Comparison of ENCODE assay signal across 1 fruit fly cellular context in the genomic region with DNA sequence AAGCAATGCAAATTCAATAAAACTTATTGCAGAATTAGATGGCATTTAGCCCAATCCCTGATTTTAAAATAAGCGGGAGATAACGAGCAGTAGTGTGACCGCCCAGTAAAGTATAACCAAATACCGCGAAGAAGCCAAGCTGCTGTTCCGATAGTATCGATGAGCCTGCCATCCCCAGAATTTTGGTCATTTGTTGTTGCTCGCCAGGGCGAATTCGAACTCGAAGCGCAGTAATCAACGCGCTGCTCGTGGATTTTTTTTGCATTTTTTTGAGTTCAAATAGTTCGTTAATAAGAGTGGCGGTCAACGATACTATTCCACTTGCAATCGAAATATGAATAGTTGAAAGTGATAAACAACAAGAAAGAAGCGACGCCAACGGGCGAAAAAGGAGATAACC.
TF ChIP-seq lines count a peak whose summit lies in the region.

TSS of gene baz (plus strand) at position 188 of the 400 bp plus-strand sequence.

TF ChIP-seq in whole organism, embryonic, 481 proteins besides CTCF, POLR2A, EP300 and RAD21 (continued from another document):
- TF ChIP-seq Stat92E (GFP tag; optimal IDR thresholded peaks at IDR 0.05; lab: Kevin White, UChicago) (peak in 1 of 3 experiments; percentile 46), unc-4 (GFP tag; IDR thresholded peaks at IDR 0.05; lab: Robert Waterston, UW; ENCODE audit: partially characterized antibody) (peak; percentile 85), H15 (GFP tag; IDR thresholded peaks at IDR 0.05; lab: Robert Waterston, UW) (no peak), vnd (GFP tag; IDR thresholded peaks at IDR 0.05; lab: Robert Waterston, UW; ENCODE audit: partially characterized antibody) (peak; percentile 74), Doc3 (GFP tag; IDR thresholded peaks at IDR 0.05; lab: Robert Waterston, UW; ENCODE audit: partially characterized antibody) (peak; percentile 67), CG7928 (GFP tag; optimal IDR thresholded peaks at IDR 0.05; lab: Kevin White, UChicago) (peak; percentile 37), CG9932 (GFP tag; IDR thresholded peaks at IDR 0.05; lab: Robert Waterston, UW) (peak; percentile 35; the same call in 1 of the 2 replicates), Bgb (GFP tag; IDR thresholded peaks at IDR 0.05; lab: Robert Waterston, UW; ENCODE audit: partially characterized antibody) (peak; percentile 94), CG9817 (tag; optimal IDR thresholded peaks at IDR 0.05; lab: Kevin White, UChicago) (no peak), CG30020 (tag; optimal IDR thresholded peaks at IDR 0.05; lab: Kevin White, UChicago) (no peak), YL-1 (GFP tag; optimal IDR thresholded peaks at IDR 0.05; lab: Kevin White, UChicago) (no peak), danr (GFP tag; IDR thresholded peaks at IDR 0.05; lab: Robert Waterston, UW) (no peak), Pdp1 (GFP tag; optimal IDR thresholded peaks at IDR 0.05; lab: Kevin White, UChicago) (peak in 1 of 2 experiments; percentile 83), CG2712 (tag; optimal IDR thresholded peaks at IDR 0.05; lab: Kevin White, UChicago) (peak; percentile 10), CG2116 (GFP tag; optimal IDR thresholded peaks at IDR 0.05; lab: Kevin White, UChicago) (peak; percentile 30), sim (GFP tag; IDR thresholded peaks at IDR 0.05; lab: Robert Waterston, UW) (no peak), stc (GFP tag; IDR thresholded peaks at IDR 0.05; lab: Robert Waterston, UW) (no peak), Opbp (GFP tag; IDR thresholded peaks at IDR 0.05; lab: Robert Waterston, UW; ENCODE audit: partially characterized antibody) (peak; percentile 92), caup (GFP tag; optimal IDR thresholded peaks at IDR 0.05; lab: Kevin White, UChicago; ENCODE audit: severe bottlenecking) (no peak), CG7745 (tag; optimal IDR thresholded peaks at IDR 0.05; lab: Kevin White, UChicago) (no peak), Med (GFP tag; lab: Kevin White, UChicago) (peak; percentile 66), croc (GFP tag; conservative IDR thresholded peaks at IDR 0.05; lab: Robert Waterston, UW) (no peak), fd96Cb (tag; optimal IDR thresholded peaks at IDR 0.05; lab: Kevin White, UChicago) (no peak), HmgD (GFP tag; optimal IDR thresholded peaks at IDR 0.05; lab: Kevin White, UChicago) (peak; percentile 34), CG11723 (GFP tag; optimal IDR thresholded peaks at IDR 0.05; lab: Kevin White, UChicago) (no peak), Dref (GFP tag; IDR thresholded peaks at IDR 0.05; lab: Robert Waterston, UW) (peak; percentile 59), CG15269 (tag; optimal IDR thresholded peaks at IDR 0.05; lab: Kevin White, UChicago) (no peak), CG4360 (GFP tag; IDR thresholded peaks at IDR 0.05; lab: Robert Waterston, UW) (peak; percentile 82), CG10267 (tag; optimal IDR thresholded peaks at IDR 0.05; lab: Kevin White, UChicago) (peak; percentile 28), CG13624 (GFP tag; optimal IDR thresholded peaks at IDR 0.05; lab: Kevin White, UChicago) (peak; percentile 43), CG34224 (GFP tag; IDR thresholded peaks at IDR 0.05; lab: Robert Waterston, UW; ENCODE audit: partially characterized antibody) (peak; percentile 81), dpn (GFP tag; optimal IDR thresholded peaks at IDR 0.05; lab: Kevin White, UChicago) (peak in 1 of 2 experiments; percentile 16), CG13287 (GFP tag; IDR thresholded peaks at IDR 0.05; lab: Robert Waterston, UW; ENCODE audit: partially characterized antibody) (peak; percentile 87), Blimp-1 (GFP tag; optimal IDR thresholded peaks at IDR 0.05; lab: Kevin White, UChicago) (no peak), gce (GFP tag; IDR thresholded peaks at IDR 0.05; lab: Robert Waterston, UW) (no peak), bbx (GFP tag; IDR thresholded peaks at IDR 0.05; lab: Robert Waterston, UW; ENCODE audit: partially characterized antibody) (peak; percentile 93), CG1603 (tag; optimal IDR thresholded peaks at IDR 0.05; lab: Kevin White, UChicago) (peak; percentile 78), CG10147 (GFP tag; optimal IDR thresholded peaks at IDR 0.05; lab: Kevin White, UChicago) (no peak), Scr (GFP tag; IDR thresholded peaks at IDR 0.05; lab: Robert Waterston, UW; ENCODE audit: partially characterized antibody) (peak; percentile 85), gfzf (GFP tag; optimal IDR thresholded peaks at IDR 0.05; lab: Kevin White, UChicago) (peak; percentile 91), BEAF-32 (GFP tag; optimal IDR thresholded peaks at IDR 0.05; lab: Kevin White, UChicago) (peak; percentile 90), Lhr (GFP tag; optimal IDR thresholded peaks at IDR 0.05; lab: Kevin White, UChicago) (peak; percentile 50), HLHmδ (GFP tag; optimal IDR thresholded peaks at IDR 0.05; lab: Kevin White, UChicago) (peak; percentile 17), nom (GFP tag; optimal IDR thresholded peaks at IDR 0.05; lab: Kevin White, UChicago) (peak; percentile 13), Sin3A (optimal IDR thresholded peaks at IDR 0.05; lab: Kevin White, UChicago) (peak; percentile 21), CG42726 (GFP tag; IDR thresholded peaks at IDR 0.05; lab: Robert Waterston, UW; ENCODE audit: partially characterized antibody) (peak; percentile 90), CG4617 (GFP tag; optimal IDR thresholded peaks at IDR 0.05; lab: Kevin White, UChicago; ENCODE audit: borderline replicate concordance) (no peak), hb (GFP tag; IDR thresholded peaks at IDR 0.05; lab: Robert Waterston, UW; ENCODE audit: partially characterized antibody) (peak; percentile 75), grn (GFP tag; optimal IDR thresholded peaks at IDR 0.05; lab: Kevin White, UChicago) (peak; percentile 24), CG14710 (tag; optimal IDR thresholded peaks at IDR 0.05; lab: Kevin White, UChicago) (peak; percentile 40), CG16813 (GFP tag; IDR thresholded peaks at IDR 0.05; lab: Robert Waterston, UW; ENCODE audit: partially characterized antibody) (peak; percentile 85), Sox102F (GFP tag; optimal IDR thresholded peaks at IDR 0.05; lab: Kevin White, UChicago) (no peak), mld (GFP tag; IDR thresholded peaks at IDR 0.05; lab: Robert Waterston, UW; ENCODE audit: partially characterized antibody) (peak; percentile 94), Jarid2 (GFP tag; optimal IDR thresholded peaks at IDR 0.05; lab: Kevin White, UChicago) (peak; percentile 53), Oaz (GFP tag; IDR thresholded peaks at IDR 0.05; lab: Robert Waterston, UW) (no peak), CG10274 (GFP tag; optimal IDR thresholded peaks at IDR 0.05; lab: Kevin White, UChicago) (no peak), MBD-R2 (GFP tag; IDR thresholded peaks at IDR 0.05; lab: Robert Waterston, UW) (peak; percentile 54; the same call in 1 of the 2 replicates), sd (tag; optimal IDR thresholded peaks at IDR 0.05; lab: Kevin White, UChicago) (no peak), CG15514 (GFP tag; optimal IDR thresholded peaks at IDR 0.05; lab: Kevin White, UChicago) (peak; percentile 88), tna (GFP tag; IDR thresholded peaks at IDR 0.05; lab: Robert Waterston, UW; ENCODE audit: partially characterized antibody) (peak; percentile 81), CG9727 (GFP tag; optimal IDR thresholded peaks at IDR 0.05; lab: Kevin White, UChicago) (no peak), phol (tag; optimal IDR thresholded peaks at IDR 0.05; lab: Kevin White, UChicago) (peak; percentile 30), D (optimal IDR thresholded peaks at IDR 0.05; lab: Kevin White, UChicago) (no peak), D (GFP tag; optimal IDR thresholded peaks at IDR 0.05; lab: Kevin White, UChicago) (no peak), CG18619 (GFP tag; optimal IDR thresholded peaks at IDR 0.05; lab: Kevin White, UChicago) (no peak), CG17186 (GFP tag; optimal IDR thresholded peaks at IDR 0.05; lab: Kevin White, UChicago) (peak; percentile 38), CG17361 (GFP tag; IDR thresholded peaks at IDR 0.05; lab: Robert Waterston, UW) (0 out of 3 replicates have a peak, but pooled peaks have one; percentile 8), CG17829 (tag; optimal IDR thresholded peaks at IDR 0.05; lab: Kevin White, UChicago) (peak; percentile 27), CG17802 (tag; optimal IDR thresholded peaks at IDR 0.05; lab: Kevin White, UChicago) (no peak), CG10959 (GFP tag; IDR thresholded peaks at IDR 0.05; lab: Robert Waterston, UW) (no peak), CG13894 (tag; optimal IDR thresholded peaks at IDR 0.05; lab: Kevin White, UChicago) (no peak), CG2129 (GFP tag; IDR thresholded peaks at IDR 0.05; lab: Robert Waterston, UW; ENCODE audit: partially characterized antibody) (peak; percentile 58), NC2α (GFP tag; optimal IDR thresholded peaks at IDR 0.05; lab: Kevin White, UChicago) (no peak), gro (GFP tag; optimal IDR thresholded peaks at IDR 0.05; lab: Kevin White, UChicago) (no peak), ap (GFP tag; IDR thresholded peaks at IDR 0.05; lab: Robert Waterston, UW) (no peak), HmgZ (tag; optimal IDR thresholded peaks at IDR 0.05; lab: Kevin White, UChicago) (peak; percentile 49), sob (GFP tag; IDR thresholded peaks at IDR 0.05; lab: Robert Waterston, UW) (peak; percentile 53; the same call in 1 of the 2 replicates), crol (GFP tag; IDR thresholded peaks at IDR 0.05; lab: Robert Waterston, UW) (no peak), seq (GFP tag; IDR thresholded peaks at IDR 0.05; lab: Robert Waterston, UW) (no peak), B-H2 (GFP tag; optimal IDR thresholded peaks at IDR 0.05; lab: Kevin White, UChicago) (peak; percentile 20), H2.0 (GFP tag; IDR thresholded peaks at IDR 0.05; lab: Robert Waterston, UW) (no peak), CG11093 (GFP tag; IDR thresholded peaks at IDR 0.05; lab: Robert Waterston, UW) (no peak)
